Worm (Caenorhabditis elegans): ENCODE measurements around the gene EEED8.18.

DNA sequence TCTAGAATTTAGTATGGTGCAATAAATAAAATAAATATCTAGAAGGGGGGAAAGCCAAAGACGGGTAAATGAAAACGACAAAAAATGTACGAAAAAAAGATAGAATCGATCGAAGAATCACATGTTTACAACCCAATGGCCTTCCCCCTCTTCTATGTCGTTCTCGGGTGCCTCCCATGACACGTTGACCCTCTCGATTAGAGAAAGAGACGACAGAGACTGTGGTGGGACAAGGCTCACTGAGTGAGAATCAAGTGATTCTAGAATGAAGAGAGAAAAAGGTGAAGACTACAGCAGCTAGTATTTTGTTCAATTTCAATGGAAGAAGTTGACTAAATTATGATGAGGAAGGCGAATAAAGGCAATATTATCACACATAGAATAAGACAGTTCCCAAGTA is 13.6 kb upstream of the EEED8.18 start:
- TF ChIP-seq W03F9.2 (tag; optimal IDR thresholded peaks at IDR 0.05) (no peak), dao-5 (tag; optimal IDR thresholded peaks at IDR 0.05) (no peak)

Measured in whole organism, L4/young adult.